Fruit fly (Drosophila melanogaster) whole organism, embryonic: Measurements from ENCODE around the gene UbcE2H.

ENCODE experiments used
- Atf6 ChIP-seq: fragments of 200-800 bp; sonication (Bioruptor generic); IDR thresholded peaks from 2 replicates; pipeline ENCODE4 v1.3.6; 2022; ENCODE audit warnings: missing biosample characterization, missing genetic modification characterization
- CG10321 ChIP-seq: fragments of 200-800 bp; sonication (Bioruptor generic); IDR thresholded peaks from 2 replicates; pipeline ENCODE4 v1.3.6; 2022; ENCODE audit warnings: missing biosample characterization, missing genetic modification characterization
- CG11093 ChIP-seq: fragments of 200-800 bp; sonication (Bioruptor generic); IDR thresholded peaks from 3 replicates; pipeline ENCODE4 v1.3.6; 2022; ENCODE audit warnings: missing biosample characterization, missing genetic modification characterization
- CG11723 ChIP-seq: fragments of 200-800 bp; sonication (Bioruptor generic); optimal IDR thresholded peaks from 2 replicates; lab custom pipeline; 2017; ENCODE audit warnings: missing biosample characterization, mild to moderate bottlenecking, missing genetic modification characterization
- CG12769 ChIP-seq: fragments of 200-800 bp; sonication (Bioruptor generic); optimal IDR thresholded peaks from 2 replicates; lab custom pipeline; 2019; ENCODE audit warnings: missing biosample characterization, mild to moderate bottlenecking, missing genetic modification characterization, moderate library complexity
- CG14050 ChIP-seq: fragments of 200-800 bp; sonication (Bioruptor generic); IDR thresholded peaks from 3 replicates; pipeline ENCODE4 v1.3.6; 2022; ENCODE audit warnings: missing biosample characterization, missing genetic modification characterization
- CG17612 ChIP-seq: fragments of 200-800 bp; sonication (Bioruptor generic); IDR thresholded peaks from 2 replicates; pipeline ENCODE4 v1.3.6; 2022; ENCODE audit warnings: missing biosample characterization, missing genetic modification characterization
- CG1832 ChIP-seq: fragments of 200-800 bp; sonication (Bioruptor generic); optimal IDR thresholded peaks from 2 replicates; lab custom pipeline; 2017; ENCODE audit warnings: missing biosample characterization, mild to moderate bottlenecking, missing genetic modification characterization, inconsistent platforms
- CG2116 ChIP-seq: fragments of 200-800 bp; sonication (Bioruptor generic); optimal IDR thresholded peaks from 3 replicates; lab custom pipeline; 2018; ENCODE audit warnings: missing biosample characterization, mild to moderate bottlenecking, missing genetic modification characterization
- CG2678 ChIP-seq: fragments of 200-800 bp; sonication (Bioruptor generic); optimal IDR thresholded peaks from 3 replicates; lab custom pipeline; 2019; ENCODE audit warnings: missing biosample characterization, mild to moderate bottlenecking, missing genetic modification characterization, moderate library complexity
- CG2875 ChIP-seq: fragments of 200-800 bp; sonication (Bioruptor generic); optimal IDR thresholded peaks from 2 replicates; lab custom pipeline; 2017; ENCODE audit warnings: missing biosample characterization, mild to moderate bottlenecking, missing genetic modification characterization, missing genetic modification reagents
- CG31388 ChIP-seq: fragments of 200-800 bp; sonication (Bioruptor generic); optimal IDR thresholded peaks from 2 replicates; lab custom pipeline; 2016; ENCODE audit warnings: missing biosample characterization, missing genetic modification characterization
- CG4328 ChIP-seq: fragments of 200-800 bp; sonication (Bioruptor generic); optimal IDR thresholded peaks from 3 replicates; lab custom pipeline; 2017; ENCODE audit warnings: missing biosample characterization, missing genetic modification reagents, missing genetic modification characterization
- CG4360 ChIP-seq: fragments of 200-800 bp; sonication (Bioruptor generic); IDR thresholded peaks from 2 replicates; pipeline ENCODE4 v1.3.6; 2022; ENCODE audit warnings: missing biosample characterization, missing genetic modification characterization
- CG6765 ChIP-seq: fragments of 200-800 bp; sonication (Bioruptor generic); optimal IDR thresholded peaks from 3 replicates; lab custom pipeline; 2017; ENCODE audit warnings: missing biosample characterization, mild to moderate bottlenecking, missing genetic modification characterization
- CG7271 ChIP-seq: fragments of 200-800 bp; sonication (Bioruptor generic); optimal IDR thresholded peaks from 2 replicates; lab custom pipeline; 2018; ENCODE audit warnings: missing biosample characterization, mild to moderate bottlenecking, missing genetic modification characterization, moderate library complexity
- CG7556 ChIP-seq: fragments of 200-800 bp; sonication (Bioruptor generic); optimal IDR thresholded peaks from 2 replicates; lab custom pipeline; 2017; ENCODE audit warnings: missing biosample characterization, mild to moderate bottlenecking, missing genetic modification characterization
- CG8290 ChIP-seq, 3 experiments: fragments of 200-800 bp; sonication (Bioruptor generic); optimal IDR thresholded peaks; 2 replicates each; lab custom pipeline; 2016 to 2019; ENCODE audit warnings: missing biosample characterization in 3 of 3, missing genetic modification characterization in 3 of 3, mild to moderate bottlenecking in 2 of 3, moderate library complexity in 1 of 3
- CG9932 ChIP-seq: fragments of 200-800 bp; sonication (Bioruptor generic); IDR thresholded peaks from 2 replicates; pipeline ENCODE4 v1.3.6; 2022; ENCODE audit warnings: missing biosample characterization, missing genetic modification characterization
- E2f1 ChIP-seq: fragments of 200-800 bp; sonication (Bioruptor generic); IDR thresholded peaks from 2 replicates; pipeline ENCODE4 v1.3.6; 2022; ENCODE audit warnings: missing biosample characterization, missing genetic modification characterization
- E2f2 ChIP-seq: fragments of 200-800 bp; sonication (Bioruptor generic); IDR thresholded peaks from 2 replicates; pipeline ENCODE4 v1.3.6; 2022; ENCODE audit warnings: missing biosample characterization, missing genetic modification characterization
- Eip74EF ChIP-seq, 2 experiments: fragments of 200-800 bp in 1 of 2; fragments of >200 bp in 1 of 2; sonication (Bioruptor generic) in 1 of 2; optimal IDR thresholded peaks; 2 replicates each; lab custom pipeline; 2017 to 2019; ENCODE audit warnings: missing biosample characterization in 2 of 2, missing genetic modification characterization in 2 of 2, mild to moderate bottlenecking in 1 of 2, moderate library complexity in 1 of 2
- Ets65A ChIP-seq: fragments of 200-800 bp; sonication (Bioruptor generic); peaks from one replicate; lab custom pipeline; 2016; ENCODE audit warnings: missing biosample characterization, missing genetic modification characterization
- Gug ChIP-seq: fragments of 200-800 bp; sonication (Bioruptor generic); IDR thresholded peaks from 4 replicates; pipeline ENCODE4 v1.3.6; 2022; ENCODE audit warnings: missing biosample characterization, missing genetic modification characterization
- HLH3B ChIP-seq: fragments of 200-800 bp; sonication (Bioruptor generic); IDR thresholded peaks from 2 replicates; pipeline ENCODE4 v1.3.6; 2022; ENCODE audit warnings: missing biosample characterization, missing genetic modification characterization
- Hmx ChIP-seq: fragments of 200-800 bp; sonication (Bioruptor generic); optimal IDR thresholded peaks from 2 replicates; lab custom pipeline; 2016; ENCODE audit warnings: missing biosample characterization, missing genetic modification characterization
- MTF-1 ChIP-seq: fragments of 200-800 bp; sonication (Bioruptor generic); optimal IDR thresholded peaks from 2 replicates; lab custom pipeline; 2018; ENCODE audit warnings: missing biosample characterization, mild to moderate bottlenecking, missing genetic modification characterization, borderline replicate concordance
- Meics ChIP-seq: fragments of 200-800 bp; sonication (Bioruptor generic); optimal IDR thresholded peaks from 2 replicates; lab custom pipeline; 2017; ENCODE audit warnings: missing biosample characterization, mild to moderate bottlenecking, missing genetic modification characterization
- Myb ChIP-seq: fragments of 200-800 bp; sonication (Bioruptor generic); optimal IDR thresholded peaks from 2 replicates; lab custom pipeline; 2016; ENCODE audit warnings: missing biosample characterization, missing genetic modification characterization
- Poxn ChIP-seq: fragments of 200-800 bp; sonication (Bioruptor generic); IDR thresholded peaks from 2 replicates; pipeline ENCODE4 v1.3.6; 2022; ENCODE audit warnings: missing biosample characterization, missing genetic modification characterization
- crol ChIP-seq: fragments of 200-800 bp; sonication (Bioruptor generic); IDR thresholded peaks from 2 replicates; pipeline ENCODE4 v1.3.6; 2022; ENCODE audit warnings: missing biosample characterization, missing genetic modification characterization
- crp ChIP-seq, 2 experiments: fragments of 200-800 bp; sonication (Bioruptor generic); optimal IDR thresholded peaks; 2 replicates in 1 of 2; 3 replicates in 1 of 2; lab custom pipeline; 2017; ENCODE audit warnings: missing biosample characterization in 2 of 2, missing genetic modification characterization in 2 of 2, mild to moderate bottlenecking in 1 of 2, moderate library complexity in 1 of 2
- da ChIP-seq: fragments of 200-800 bp; sonication (Bioruptor generic); optimal IDR thresholded peaks from 2 replicates; lab custom pipeline; 2016; ENCODE audit warnings: missing biosample characterization, missing genetic modification characterization
- dati ChIP-seq: fragments of 200-800 bp; sonication (Bioruptor generic); IDR thresholded peaks from 2 replicates; pipeline ENCODE4 v1.3.6; 2022; ENCODE audit warnings: missing biosample characterization, missing genetic modification characterization
- inv ChIP-seq: fragments of 200-800 bp; sonication (Bioruptor generic); IDR thresholded peaks from 2 replicates; pipeline ENCODE4 v1.3.6; 2022; ENCODE audit warnings: missing biosample characterization, missing genetic modification characterization; ENCODE audit not compliant: partially characterized antibody
- kni ChIP-seq: fragments of 200-800 bp; sonication (Bioruptor generic); optimal IDR thresholded peaks from 3 replicates; lab custom pipeline; 2017; ENCODE audit warnings: mild to moderate bottlenecking, missing biosample characterization, missing genetic modification reagents, missing genetic modification characterization
- lmd ChIP-seq: fragments of 200-800 bp; sonication (Bioruptor generic); IDR thresholded peaks from 2 replicates; pipeline ENCODE4 v1.3.6; 2022; ENCODE audit warnings: missing biosample characterization, missing genetic modification characterization
- lola ChIP-seq, 3 experiments: fragments of >200 bp in 2 of 3; fragments of 200-800 bp in 1 of 3; sonication (Bioruptor generic) in 1 of 3; optimal IDR thresholded peaks; 2 replicates each; lab custom pipeline; 2017 to 2019; ENCODE audit warnings: missing biosample characterization in 3 of 3, missing genetic modification characterization in 3 of 3, mild to moderate bottlenecking in 1 of 3, moderate library complexity in 1 of 3
- maf-S ChIP-seq: fragments of 200-800 bp; sonication (Bioruptor generic); optimal IDR thresholded peaks from 2 replicates; lab custom pipeline; 2016; ENCODE audit warnings: missing biosample characterization, missing genetic modification characterization
- nau ChIP-seq: fragments of 200-800 bp; sonication (Bioruptor generic); optimal IDR thresholded peaks from 3 replicates; lab custom pipeline; 2017; ENCODE audit warnings: missing biosample characterization, mild to moderate bottlenecking, missing genetic modification characterization, missing genetic modification reagents
- oc ChIP-seq: fragments of 200-800 bp; sonication (Bioruptor generic); optimal IDR thresholded peaks from 2 replicates; lab custom pipeline; 2018; ENCODE audit warnings: missing biosample characterization, mild to moderate bottlenecking, missing genetic modification characterization, moderate library complexity
- row ChIP-seq: fragments of 200-800 bp; sonication (Bioruptor generic); IDR thresholded peaks from 3 replicates; pipeline ENCODE4 v1.3.6; 2022; ENCODE audit warnings: missing biosample characterization, missing genetic modification characterization
- schlank ChIP-seq: fragments of 200-800 bp; sonication (Bioruptor generic); optimal IDR thresholded peaks from 2 replicates; lab custom pipeline; 2018; ENCODE audit warnings: missing biosample characterization, mild to moderate bottlenecking, missing genetic modification characterization
- sisA ChIP-seq: fragments of 200-800 bp; sonication (Bioruptor generic); IDR thresholded peaks from 2 replicates; pipeline ENCODE4 v1.3.6; 2022; ENCODE audit warnings: missing biosample characterization, missing genetic modification characterization
- slou ChIP-seq: fragments of 200-800 bp; sonication (Bioruptor generic); optimal IDR thresholded peaks from 3 replicates; lab custom pipeline; 2016; ENCODE audit warnings: missing biosample characterization, missing genetic modification characterization
- stc ChIP-seq: fragments of 200-800 bp; sonication (Bioruptor generic); IDR thresholded peaks from 2 replicates; pipeline ENCODE4 v1.3.6; 2022; ENCODE audit warnings: missing biosample characterization, missing genetic modification characterization
- unc-4 ChIP-seq: fragments of 200-800 bp; sonication (Bioruptor generic); IDR thresholded peaks from 2 replicates; pipeline ENCODE4 v1.3.6; 2022; ENCODE audit warnings: missing biosample characterization, missing genetic modification characterization; ENCODE audit not compliant: partially characterized antibody
- zen ChIP-seq: fragments of 200-800 bp; sonication (Bioruptor generic); optimal IDR thresholded peaks from 3 replicates; lab custom pipeline; 2018; ENCODE audit warnings: missing biosample characterization, mild to moderate bottlenecking, missing genetic modification characterization, moderate library complexity

Gene UbcE2H

dm6 chrX:8092893-8093721, 757 bp downstream of the UbcE2H start (continued):
- TF ChIP-seq CG17612 (no peak), inv (GFP tag; lab: Robert Waterston, UW) (no peak), CG6765 (peak; percentile 58), slou (GFP tag; lab: Kevin White, UChicago) (no peak), CG11723 (GFP tag; lab: Kevin White, UChicago) (no peak), CG7556 (GFP tag; lab: Kevin White, UChicago) (no peak), E2f2 (GFP tag; lab: Robert Waterston, UW) (no peak), nau (GFP tag; lab: Kevin White, UChicago) (no peak), CG7271 (no peak), crol (GFP tag; lab: Robert Waterston, UW) (peak; percentile 45), Ets65A (GFP tag; lab: Kevin White, UChicago) (peak; percentile 59), CG14050 (GFP tag; lab: Robert Waterston, UW) (no peak), CG9932 (GFP tag; lab: Robert Waterston, UW) (0 out of 2 replicates have a peak, but pooled peaks have one; percentile 16), zen (tag; lab: Kevin White, UChicago) (no peak), dati (GFP tag; lab: Robert Waterston, UW) (no peak), CG1832 (GFP tag; lab: Kevin White, UChicago) (peak; percentile 74), unc-4 (GFP tag; lab: Robert Waterston, UW) (no peak), CG2875 (GFP tag; lab: Kevin White, UChicago) (no peak), CG4360 (GFP tag; lab: Robert Waterston, UW) (peak; percentile 93), CG31388 (GFP tag; lab: Kevin White, UChicago) (no peak), MTF-1 (GFP tag; lab: Kevin White, UChicago) (no peak), lmd (GFP tag; lab: Robert Waterston, UW) (0 out of 2 replicates have a peak, but pooled peaks have one; percentile 7), CG12769 (tag; lab: Kevin White, UChicago) (peak; percentile 23), crp (GFP tag; optimal IDR thresholded peaks at IDR 0.05; lab: Kevin White, UChicago) (peak in 1 of 2 experiments; percentile 62), row (GFP tag; lab: Robert Waterston, UW) (no peak), HLH3B (GFP tag; lab: Robert Waterston, UW) (no peak), Myb (GFP tag; lab: Kevin White, UChicago) (no peak), Meics (GFP tag; lab: Kevin White, UChicago) (peak; percentile 14), CG2678 (peak; percentile 4), da (GFP tag; lab: Kevin White, UChicago) (no peak), Poxn (GFP tag; lab: Robert Waterston, UW) (no peak), CG4328 (GFP tag; lab: Kevin White, UChicago) (no peak), CG2116 (no peak), lola (GFP tag; optimal IDR thresholded peaks at IDR 0.05; lab: Kevin White, UChicago) (no peak), CG11093 (GFP tag; lab: Robert Waterston, UW) (no peak), CG8290 (GFP tag; optimal IDR thresholded peaks at IDR 0.05; lab: Kevin White, UChicago) (no peak), CG8290 (tag; optimal IDR thresholded peaks at IDR 0.05; lab: Kevin White, UChicago) (no peak), stc (GFP tag; lab: Robert Waterston, UW) (no peak), oc (tag; lab: Kevin White, UChicago) (no peak), Hmx (GFP tag; lab: Kevin White, UChicago) (no peak), sisA (no peak), Atf6 (GFP tag; lab: Robert Waterston, UW) (0 out of 2 replicates have a peak, but pooled peaks have one; percentile 23), schlank (tag; lab: Kevin White, UChicago) (no peak), E2f1 (GFP tag; lab: Robert Waterston, UW) (no peak), maf-S (GFP tag; lab: Kevin White, UChicago) (no peak), CG10321 (GFP tag; lab: Robert Waterston, UW) (peak; percentile 75), Eip74EF (GFP tag; optimal IDR thresholded peaks at IDR 0.05; lab: Kevin White, UChicago) (no peak), Gug (GFP tag; lab: Robert Waterston, UW) (no peak), kni (peak; percentile 21)
